Worm (Caenorhabditis elegans) whole organism, L4/young adult: ENCODE measurements around the gene fip-2.

ENCODE experiments used
- W03F9.2 ChIP-seq: fragments of 150-350 bp; optimal IDR thresholded peaks from 2 replicates; lab custom pipeline; 2014; ENCODE audit warnings: missing biosample characterization, missing genetic modification characterization
- him-1 ChIP-seq: sonication (generic microtip); optimal IDR thresholded peaks from 2 replicates; lab custom pipeline; 2016; ENCODE audit warnings: missing genotype, missing genetic modification reagents, missing genetic modification characterization, missing compliant biosample characterization

- TF ChIP-seq him-1: no peak
- no peak for TF ChIP-seq W03F9.2
Measured at ce11 chrV:9098280-9098973, 30.6 kb downstream of the fip-2 start, which contains the start of gene F21C10.9.
